Worm (Caenorhabditis elegans) whole organism, early embryonic: ENCODE measurements around the gene Y54G2A.28.

Source experiments
- B0310.2 ChIP-seq: sonication (generic microtip); optimal IDR thresholded peaks from 2 replicates; lab custom pipeline; 2016; ENCODE audit warnings: mild to moderate bottlenecking, missing genetic modification characterization, missing compliant biosample characterization
- F13C5.2 ChIP-seq: sonication (generic microtip); optimal IDR thresholded peaks from 2 replicates; lab custom pipeline; 2017; ENCODE audit warnings: mild to moderate bottlenecking, missing genetic modification characterization, inconsistent platforms, missing compliant biosample characterization
- aly-1 ChIP-seq: sonication (generic microtip); optimal IDR thresholded peaks from 2 replicates; lab custom pipeline; 2016; ENCODE audit warnings: missing genetic modification characterization, missing compliant biosample characterization
- ama-1 ChIP-seq: fragments of 150-350 bp; optimal IDR thresholded peaks from 2 replicates; lab custom pipeline; 2014
- ceh-13 ChIP-seq: fragments of 200-800 bp; sonication (Bioruptor generic); optimal IDR thresholded peaks from 2 replicates; lab custom pipeline; 2018; ENCODE audit warnings: mild to moderate bottlenecking, missing genetic modification characterization, missing compliant biosample characterization
- ceh-36 ChIP-seq: sonication (generic microtip); optimal IDR thresholded peaks from 2 replicates; lab custom pipeline; 2016; ENCODE audit warnings: missing genetic modification characterization, inconsistent platforms, missing compliant biosample characterization
- ets-7 ChIP-seq: sonication (generic microtip); optimal IDR thresholded peaks from 2 replicates; lab custom pipeline; 2016; ENCODE audit warnings: missing genotype, missing genetic modification characterization, missing compliant biosample characterization
- flt-1 ChIP-seq: fragments of 200-800 bp; sonication (Bioruptor generic); IDR thresholded peaks from 2 replicates; pipeline ENCODE4 v1.3.6; 2022; ENCODE audit warnings: missing genetic modification characterization, missing compliant biosample characterization
- hmbx-1 ChIP-seq: sonication (generic microtip); optimal IDR thresholded peaks from 2 replicates; lab custom pipeline; 2016; ENCODE audit warnings: mild to moderate bottlenecking, missing genetic modification characterization, missing compliant biosample characterization
- hmg-4 ChIP-seq: fragments of 200-800 bp; sonication (Bioruptor generic); optimal IDR thresholded peaks from 2 replicates; lab custom pipeline; 2018; ENCODE audit warnings: mild to moderate bottlenecking, missing genetic modification characterization, missing compliant biosample characterization
- hnd-1 ChIP-seq: sonication (generic microtip); optimal IDR thresholded peaks from 2 replicates; lab custom pipeline; 2016; ENCODE audit warnings: missing genetic modification characterization, missing compliant biosample characterization
- pes-1 ChIP-seq: fragments of 200-800 bp; sonication (Bioruptor generic); IDR thresholded peaks from 2 replicates; pipeline ENCODE4 v1.3.6; 2022; ENCODE audit warnings: missing genetic modification reagents, missing genetic modification characterization, missing compliant biosample characterization
- scrt-1 ChIP-seq: fragments of 200-800 bp; sonication (Bioruptor generic); IDR thresholded peaks from 2 replicates; pipeline ENCODE4 v1.3.6; 2022; ENCODE audit warnings: missing genetic modification characterization, missing compliant biosample characterization
- sea-1 ChIP-seq: fragments of 200-800 bp; sonication (Bioruptor generic); conservative IDR thresholded peaks from 2 replicates; pipeline ENCODE4 v1.3.6; 2022; ENCODE audit warnings: missing genetic modification characterization, missing compliant biosample characterization
- tbx-11 ChIP-seq: fragments of 200-800 bp; sonication (Bioruptor generic); IDR thresholded peaks from 2 replicates; pipeline ENCODE4 v1.3.6; 2022; ENCODE audit warnings: missing genetic modification characterization, missing compliant biosample characterization
- tbx-37 ChIP-seq: fragments of 200-800 bp; sonication (Bioruptor generic); conservative IDR thresholded peaks from 2 replicates; pipeline ENCODE4 v1.3.6; 2022; ENCODE audit warnings: missing genetic modification reagents, missing genetic modification characterization, missing compliant biosample characterization
- tra-4 ChIP-seq: sonication (generic microtip); optimal IDR thresholded peaks from 2 replicates; lab custom pipeline; 2017; ENCODE audit warnings: missing genetic modification characterization, missing compliant biosample characterization

Gene Y54G2A.28

DNA sequence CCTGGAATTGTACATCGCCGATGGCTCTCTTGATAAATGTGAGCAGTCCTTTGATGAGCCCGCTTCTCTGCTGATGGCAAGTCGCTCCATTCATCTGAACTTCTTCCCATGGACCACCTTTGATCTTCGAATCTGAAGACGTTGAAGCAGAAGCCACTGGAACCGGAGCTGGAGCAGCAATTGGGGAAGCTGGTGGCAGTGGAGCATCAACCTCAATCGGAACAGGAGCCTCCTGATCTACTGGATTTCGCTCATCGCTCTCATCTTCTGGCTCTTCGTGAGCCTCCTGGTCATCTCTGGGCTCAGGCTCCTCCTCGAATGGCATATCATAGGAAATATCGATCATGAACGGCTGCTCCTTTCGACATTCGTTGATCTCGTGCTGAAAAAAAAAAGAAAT, 34.7 kb upstream of the Y54G2A.28 start:
- TF ChIP-seq hnd-1 = no peak
- TF ChIP-seq ceh-13 = no peak
- TF ChIP-seq F13C5.2 (tag; lab: Kevin White, UChicago) = no peak
- TF ChIP-seq ets-7 (tag; lab: Kevin White, UChicago) = no peak
- no peak for TF ChIP-seq scrt-1 (GFP tag; lab: Robert Waterston, UW)
- TF ChIP-seq flt-1 (GFP tag; lab: Robert Waterston, UW) = no peak
- no peak for TF ChIP-seq sea-1
- no peak for TF ChIP-seq hmbx-1 (tag; lab: Kevin White, UChicago)
- TF ChIP-seq ama-1 (lab: Kevin White, UChicago) = no peak
- no peak for TF ChIP-seq ceh-36 (tag; lab: Kevin White, UChicago)
- no peak for TF ChIP-seq pes-1 (GFP tag; lab: Robert Waterston, UW)
- no peak for TF ChIP-seq aly-1
- TF ChIP-seq tbx-37 (GFP tag; lab: Robert Waterston, UW) = no peak
- TF ChIP-seq tra-4 (tag; lab: Kevin White, UChicago) = no peak
- TF ChIP-seq tbx-11 (GFP tag; lab: Robert Waterston, UW) = no peak
- no peak for TF ChIP-seq hmg-4 (GFP tag; lab: Kevin White, UChicago)
- TF ChIP-seq B0310.2 (tag; lab: Kevin White, UChicago) = no peak

DNA sequence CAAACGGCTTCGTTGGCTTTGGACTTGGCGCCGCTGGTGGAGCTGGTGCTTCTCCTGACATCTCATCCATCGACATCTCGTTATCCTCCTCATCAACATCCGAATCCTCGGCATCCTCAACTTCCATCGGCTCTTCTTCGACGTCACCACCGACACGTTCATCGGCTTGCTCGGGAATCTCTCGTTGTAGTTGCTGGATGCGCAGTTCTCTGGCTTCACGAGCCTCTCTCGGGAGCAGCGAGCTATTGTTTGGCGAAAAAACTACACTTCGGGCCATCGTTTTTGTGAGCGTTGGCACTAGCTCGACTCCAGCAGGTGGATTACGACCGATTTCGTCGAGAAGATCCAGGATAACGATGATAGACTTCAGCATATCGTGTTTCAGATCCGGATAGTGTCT, 33.8 kb upstream of the Y54G2A.28 start:
- TF ChIP-seq flt-1 (GFP tag; lab: Robert Waterston, UW) (no peak), hmg-4 (GFP tag; lab: Kevin White, UChicago) (no peak), tra-4 (tag; lab: Kevin White, UChicago) (no peak), ets-7 (tag; lab: Kevin White, UChicago) (no peak), B0310.2 (tag; lab: Kevin White, UChicago) (no peak), pes-1 (GFP tag; lab: Robert Waterston, UW) (no peak), sea-1 (no peak), hnd-1 (no peak), hmbx-1 (tag; lab: Kevin White, UChicago) (no peak), ceh-36 (tag; lab: Kevin White, UChicago) (no peak), tbx-37 (GFP tag; lab: Robert Waterston, UW) (no peak), tbx-11 (GFP tag; lab: Robert Waterston, UW) (no peak), aly-1 (no peak), F13C5.2 (tag; lab: Kevin White, UChicago) (no peak), ceh-13 (no peak), ama-1 (lab: Kevin White, UChicago) (no peak), scrt-1 (GFP tag; lab: Robert Waterston, UW) (no peak)

DNA sequence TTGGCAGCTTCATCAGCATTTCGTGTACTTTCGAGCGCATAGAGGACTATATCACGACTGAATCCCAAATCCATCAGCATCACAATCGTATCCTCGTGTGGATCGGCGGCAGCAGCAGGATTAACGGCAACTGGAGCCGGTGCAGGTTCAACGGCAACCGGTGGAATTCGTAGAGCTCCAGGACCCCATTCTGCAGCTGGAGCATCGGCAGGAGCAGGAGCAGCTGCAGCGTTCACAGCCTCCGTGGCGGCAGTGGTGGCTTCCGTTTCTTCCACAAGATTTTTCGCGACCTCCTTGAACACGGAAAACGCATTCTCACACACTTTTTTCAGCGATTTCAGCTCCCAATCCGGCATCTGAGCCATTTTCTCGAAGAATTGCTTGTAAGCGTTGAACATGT, 31.9 kb upstream of the Y54G2A.28 start:
- TF ChIP-seq ceh-13 (no peak), ceh-36 (tag; lab: Kevin White, UChicago) (no peak), tra-4 (tag; lab: Kevin White, UChicago) (no peak), hnd-1 (no peak), pes-1 (GFP tag; lab: Robert Waterston, UW) (no peak), flt-1 (GFP tag; lab: Robert Waterston, UW) (no peak), hmbx-1 (tag; lab: Kevin White, UChicago) (no peak), B0310.2 (tag; lab: Kevin White, UChicago) (no peak), ets-7 (tag; lab: Kevin White, UChicago) (no peak), scrt-1 (GFP tag; lab: Robert Waterston, UW) (no peak), F13C5.2 (tag; lab: Kevin White, UChicago) (no peak), sea-1 (no peak)

DNA sequence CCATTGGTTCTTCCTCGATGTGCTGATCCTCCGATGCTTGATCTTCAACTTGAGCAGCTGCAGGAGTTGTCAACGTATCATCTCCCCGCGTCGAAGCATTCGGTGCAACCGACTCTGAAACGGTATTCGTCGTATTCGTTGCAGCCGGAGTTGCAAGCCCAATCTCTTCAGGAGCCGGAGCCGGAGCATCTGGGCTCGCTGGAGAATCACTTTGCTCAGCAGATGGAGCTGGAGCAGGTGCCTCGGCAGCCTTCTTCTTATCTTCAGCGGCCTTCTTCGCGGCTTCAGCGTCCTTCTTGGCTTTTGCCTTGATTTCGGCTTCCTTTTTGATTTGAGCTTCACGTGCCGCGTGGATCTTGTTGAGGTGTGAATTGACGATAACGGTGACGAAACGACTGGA, 26.5 kb upstream of the Y54G2A.28 start:
- TF ChIP-seq F13C5.2 (tag; lab: Kevin White, UChicago) (no peak), ets-7 (tag; lab: Kevin White, UChicago) (no peak), hmbx-1 (tag; lab: Kevin White, UChicago) (no peak), pes-1 (GFP tag; lab: Robert Waterston, UW) (no peak), scrt-1 (GFP tag; lab: Robert Waterston, UW) (no peak), aly-1 (no peak), tbx-37 (GFP tag; lab: Robert Waterston, UW) (no peak), tbx-11 (GFP tag; lab: Robert Waterston, UW) (no peak)

DNA sequence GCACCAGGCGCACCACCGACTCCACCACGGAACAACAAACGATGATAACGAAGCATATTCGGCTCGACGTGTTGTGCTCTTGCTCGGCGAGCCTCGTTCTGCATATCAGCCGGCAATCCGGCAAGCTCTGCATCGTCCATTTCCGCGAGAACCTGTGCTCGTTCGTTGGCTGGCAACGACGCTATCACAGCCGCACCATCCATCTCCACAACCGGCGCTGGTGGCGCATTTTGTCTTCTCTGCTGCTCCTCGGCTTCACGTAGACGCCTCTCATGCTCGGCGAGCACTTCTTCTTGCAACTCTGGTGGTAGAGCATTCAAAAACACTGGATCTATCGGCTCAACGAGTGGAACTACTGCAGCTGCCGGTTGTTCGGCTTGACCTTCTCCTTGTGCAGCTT, 25.7 kb upstream of the Y54G2A.28 start:
- TF ChIP-seq B0310.2 (tag; lab: Kevin White, UChicago) (no peak), hmg-4 (GFP tag; lab: Kevin White, UChicago) (no peak)

DNA sequence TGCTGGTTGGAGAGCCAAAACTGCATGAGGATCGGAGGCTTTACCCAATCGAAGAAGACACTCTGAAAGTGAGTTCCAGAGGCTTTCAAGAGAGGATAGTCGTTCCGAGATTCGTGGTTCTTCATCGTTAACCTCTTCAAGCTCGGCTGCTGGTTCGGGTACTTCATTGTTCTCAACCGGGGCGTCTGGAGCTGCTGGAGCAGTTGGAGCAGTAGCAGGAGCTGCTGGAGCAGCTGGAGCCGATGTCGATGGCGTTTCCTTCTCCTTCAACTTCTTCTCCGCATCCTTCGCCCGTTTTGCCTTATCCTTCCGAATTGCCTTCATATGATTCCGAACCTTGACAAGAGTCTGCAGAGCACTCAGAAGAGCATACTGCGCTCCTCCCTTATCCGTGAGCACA, 23.2 kb upstream of the Y54G2A.28 start:
- TF ChIP-seq ceh-36 (tag; lab: Kevin White, UChicago) (no peak), tra-4 (tag; lab: Kevin White, UChicago) (no peak), scrt-1 (GFP tag; lab: Robert Waterston, UW) (no peak), F13C5.2 (tag; lab: Kevin White, UChicago) (no peak), B0310.2 (tag; lab: Kevin White, UChicago) (no peak)

DNA sequence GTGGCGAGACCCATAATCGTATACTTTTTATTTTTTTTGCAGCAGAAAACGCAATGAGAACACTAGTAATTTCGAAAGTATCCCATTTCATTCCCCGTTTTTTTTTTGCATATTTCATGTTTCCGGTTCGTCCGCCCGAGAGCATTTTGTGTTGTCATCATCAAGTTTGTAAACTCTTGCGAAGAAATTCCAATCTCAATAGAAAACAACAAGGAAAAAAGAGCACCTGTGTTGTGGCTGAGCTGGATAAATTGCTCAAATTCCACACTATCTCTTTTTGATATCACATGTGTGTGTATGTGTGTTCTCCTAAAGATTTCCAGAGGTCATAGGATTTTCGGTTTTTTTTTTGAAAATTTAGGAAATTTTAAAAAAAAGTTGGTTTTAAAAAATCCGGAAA, 19.8 kb upstream of the Y54G2A.28 start:
- no peak for TF ChIP-seq ets-7 (tag; lab: Kevin White, UChicago)
- no peak for TF ChIP-seq sea-1
- TF ChIP-seq ceh-13 = no peak
- no peak for TF ChIP-seq ama-1 (lab: Kevin White, UChicago)
- no peak for TF ChIP-seq scrt-1 (GFP tag; lab: Robert Waterston, UW)
- TF ChIP-seq hmg-4 (GFP tag; lab: Kevin White, UChicago) = no peak
- no peak for TF ChIP-seq hmbx-1 (tag; lab: Kevin White, UChicago)

DNA sequence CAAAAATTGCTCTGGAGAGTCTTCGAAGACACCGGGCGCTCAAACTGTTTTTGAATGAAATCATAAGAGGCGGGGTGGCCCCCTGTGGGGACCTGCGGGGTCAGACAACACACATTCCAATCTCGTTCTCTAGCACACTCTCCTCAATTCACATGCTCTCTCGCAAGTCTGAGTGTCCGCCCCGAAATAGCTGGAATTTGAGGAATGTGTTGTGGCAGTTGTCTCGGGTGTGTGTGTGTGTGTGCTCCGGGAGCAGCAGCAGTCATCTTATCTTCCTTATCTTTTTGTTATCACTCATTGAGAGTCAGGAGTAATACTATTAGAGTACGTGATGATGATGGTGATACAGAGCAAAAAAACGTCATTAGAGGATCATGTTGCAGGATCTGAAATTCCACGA, 17.7 kb upstream of the Y54G2A.28 start:
- TF ChIP-seq ceh-36 (tag; lab: Kevin White, UChicago) (no peak), hmg-4 (GFP tag; lab: Kevin White, UChicago) (no peak), B0310.2 (tag; lab: Kevin White, UChicago) (no peak), pes-1 (GFP tag; lab: Robert Waterston, UW) (no peak), hnd-1 (no peak), flt-1 (GFP tag; lab: Robert Waterston, UW) (no peak), tra-4 (tag; lab: Kevin White, UChicago) (no peak), hmbx-1 (tag; lab: Kevin White, UChicago) (no peak), tbx-37 (GFP tag; lab: Robert Waterston, UW) (no peak), tbx-11 (GFP tag; lab: Robert Waterston, UW) (no peak), ceh-13 (no peak), sea-1 (no peak)
